Worm (Caenorhabditis elegans) whole organism, mixed stage, embryonic: ENCODE measurements around the gene srp-7.
A peak's percentile ranks its signal among the peaks of the same experiment; 100 is the strongest.

ENCODE experiments used
- M03D4.4 ChIP-seq: sonication (generic microtip); optimal IDR thresholded peaks from 2 replicates; lab custom pipeline; 2017; ENCODE audit warnings: mild to moderate bottlenecking, missing genetic modification characterization, missing compliant biosample characterization
- ceh-39 ChIP-seq: fragments of 150-350 bp; optimal IDR thresholded peaks from 2 replicates; lab custom pipeline; 2014; ENCODE audit warnings: missing biosample characterization, missing genetic modification characterization
- ceh-43 ChIP-seq: fragments of 200-800 bp; sonication (Bioruptor generic); optimal IDR thresholded peaks from 2 replicates; lab custom pipeline; 2018; ENCODE audit warnings: mild to moderate bottlenecking, missing genetic modification characterization, moderate library complexity, missing compliant biosample characterization
- ceh-83 ChIP-seq: fragments of 200-800 bp; sonication (Bioruptor generic); optimal IDR thresholded peaks from 2 replicates; lab custom pipeline; 2018; ENCODE audit warnings: mild to moderate bottlenecking, missing genetic modification characterization, missing compliant biosample characterization
- ces-1 ChIP-seq: fragments of 150-350 bp; optimal IDR thresholded peaks from 2 replicates; lab custom pipeline; 2014; ENCODE audit warnings: missing biosample characterization, missing genetic modification reagents, missing genetic modification characterization
- cnd-1 ChIP-seq: fragments of 200-800 bp; sonication (Bioruptor generic); optimal IDR thresholded peaks from 2 replicates; lab custom pipeline; 2018; ENCODE audit warnings: mild to moderate bottlenecking, missing genetic modification characterization, missing compliant biosample characterization
- elt-1 ChIP-seq: sonication (generic microtip); optimal IDR thresholded peaks from 2 replicates; lab custom pipeline; 2017; ENCODE audit warnings: missing genetic modification characterization, mild to moderate bottlenecking, missing compliant biosample characterization, antibody characterized with exemption, moderate library complexity, borderline replicate concordance; ENCODE audit not compliant: insufficient read depth
- elt-3 ChIP-seq: fragments of 150-350 bp; optimal IDR thresholded peaks from 2 replicates; lab custom pipeline; 2014; ENCODE audit warnings: missing biosample characterization, missing genetic modification characterization
- flh-1 ChIP-seq: fragments of 200-800 bp; sonication (Bioruptor generic); optimal IDR thresholded peaks from 2 replicates; lab custom pipeline; 2018; ENCODE audit warnings: mild to moderate bottlenecking, missing genetic modification characterization, moderate library complexity, missing compliant biosample characterization
- ham-2 ChIP-seq: fragments of 200-800 bp; sonication (Bioruptor generic); optimal IDR thresholded peaks from 2 replicates; lab custom pipeline; 2018; ENCODE audit warnings: mild to moderate bottlenecking, missing genetic modification characterization, missing compliant biosample characterization
- hlh-1 ChIP-seq: fragments of 150-350 bp; optimal IDR thresholded peaks from 2 replicates; lab custom pipeline; 2014; ENCODE audit warnings: missing biosample characterization, missing genetic modification reagents, missing genetic modification characterization
- lin-13 ChIP-seq: fragments of 150-350 bp; optimal IDR thresholded peaks from 2 replicates; lab custom pipeline; 2014; ENCODE audit warnings: missing biosample characterization, missing genetic modification characterization
- lin-32 ChIP-seq: fragments of 200-800 bp; sonication (Bioruptor generic); optimal IDR thresholded peaks from 2 replicates; lab custom pipeline; 2018; ENCODE audit warnings: mild to moderate bottlenecking, missing genetic modification characterization, missing compliant biosample characterization
- lsy-2 ChIP-seq: fragments of 150-350 bp; optimal IDR thresholded peaks from 2 replicates; lab custom pipeline; 2014; ENCODE audit warnings: missing biosample characterization, missing genetic modification characterization
- mab-5 ChIP-seq: fragments of 150-350 bp; optimal IDR thresholded peaks from 2 replicates; lab custom pipeline; 2014; ENCODE audit warnings: missing biosample characterization, missing genetic modification characterization
- mep-1 ChIP-seq: fragments of 150-350 bp; optimal IDR thresholded peaks from 2 replicates; lab custom pipeline; 2017; ENCODE audit warnings: missing biosample characterization, missing genetic modification reagents, missing genetic modification characterization, inconsistent platforms
- mls-2 ChIP-seq: sonication (generic microtip); optimal IDR thresholded peaks from 2 replicates; lab custom pipeline; 2016; ENCODE audit warnings: mild to moderate bottlenecking, missing genetic modification characterization, moderate library complexity, missing compliant biosample characterization
- nhr-12 ChIP-seq: fragments of 150-350 bp; optimal IDR thresholded peaks from 2 replicates; lab custom pipeline; 2014; ENCODE audit warnings: missing biosample characterization, missing genetic modification characterization
- nhr-237 ChIP-seq: fragments of 150-350 bp; optimal IDR thresholded peaks from 2 replicates; lab custom pipeline; 2014; ENCODE audit warnings: missing biosample characterization, missing genetic modification characterization
- nhr-28 ChIP-seq: fragments of 150-350 bp; optimal IDR thresholded peaks from 2 replicates; lab custom pipeline; 2014; ENCODE audit warnings: missing biosample characterization, missing genetic modification characterization
- nhr-76 ChIP-seq: sonication (generic microtip); optimal IDR thresholded peaks from 2 replicates; lab custom pipeline; 2017; ENCODE audit warnings: missing biosample characterization, missing genetic modification characterization
- pha-4 ChIP-seq: fragments of 150-350 bp; optimal IDR thresholded peaks from 2 replicates; lab custom pipeline; 2018; ENCODE audit warnings: missing biosample characterization, missing genetic modification reagents, missing genetic modification characterization
- sem-2 ChIP-seq: fragments of 200-800 bp; sonication (Bioruptor generic); optimal IDR thresholded peaks from 2 replicates; lab custom pipeline; 2018; ENCODE audit warnings: mild to moderate bottlenecking, missing genetic modification characterization, missing compliant biosample characterization
- snpc-4 ChIP-seq: fragments of 150-350 bp; optimal IDR thresholded peaks from 2 replicates; lab custom pipeline; 2014; ENCODE audit warnings: missing biosample characterization, missing genetic modification characterization
- sptf-1 ChIP-seq: sonication (generic microtip); optimal IDR thresholded peaks from 2 replicates; lab custom pipeline; 2017; ENCODE audit warnings: mild to moderate bottlenecking, missing genetic modification characterization, moderate library complexity, missing compliant biosample characterization
- tbx-8 ChIP-seq: fragments of 200-800 bp; sonication (Bioruptor generic); optimal IDR thresholded peaks from 2 replicates; lab custom pipeline; 2018; ENCODE audit warnings: mild to moderate bottlenecking, missing genetic modification characterization, moderate library complexity, missing compliant biosample characterization
- unc-120 ChIP-seq: sonication (generic microtip); optimal IDR thresholded peaks from 2 replicates; lab custom pipeline; 2017; ENCODE audit warnings: missing genetic modification characterization, missing compliant biosample characterization; ENCODE audit not compliant: poor library complexity, severe bottlenecking
- unc-62 ChIP-seq: fragments of 150-350 bp; optimal IDR thresholded peaks from 2 replicates; lab custom pipeline; 2014; ENCODE audit warnings: missing biosample characterization, missing genetic modification reagents, missing genetic modification characterization
- ztf-11 ChIP-seq: fragments of 150-350 bp; optimal IDR thresholded peaks from 2 replicates; lab custom pipeline; 2014; ENCODE audit warnings: missing biosample characterization, missing genetic modification characterization

srp-7 gene

ce11 chrV:8215158-8215557, 36.2 kb downstream of the srp-7 start:
- TF ChIP-seq nhr-12 (no peak), mep-1 (tag; lab: Kevin White, UChicago) (no peak), hlh-1 (tag; lab: Kevin White, UChicago) (no peak), M03D4.4 (tag; lab: Kevin White, UChicago) (no peak), elt-3 (tag; lab: Kevin White, UChicago) (no peak), ceh-39 (no peak), nhr-237 (tag; lab: Kevin White, UChicago) (no peak)
- TF ChIP-seq, all 35 proteins: peak for 0

ce11 chrV:8217118-8217517, 38.2 kb downstream of the srp-7 start:
- TF ChIP-seq nhr-12: no peak
- TF ChIP-seq, all 35 proteins: peak for 0

- no peak for TF ChIP-seq snpc-4 (tag; lab: Kevin White, UChicago)
- TF ChIP-seq ces-1: peak; percentile 3
- TF ChIP-seq, all 35 proteins: peak for 1
Measured at ce11 chrV:8217661-8218265, 38.8 kb downstream of the srp-7 start, which contains the start of gene K07C11.8. K07C11.8 (minus strand) TSS chrV:8217884.

DNA sequence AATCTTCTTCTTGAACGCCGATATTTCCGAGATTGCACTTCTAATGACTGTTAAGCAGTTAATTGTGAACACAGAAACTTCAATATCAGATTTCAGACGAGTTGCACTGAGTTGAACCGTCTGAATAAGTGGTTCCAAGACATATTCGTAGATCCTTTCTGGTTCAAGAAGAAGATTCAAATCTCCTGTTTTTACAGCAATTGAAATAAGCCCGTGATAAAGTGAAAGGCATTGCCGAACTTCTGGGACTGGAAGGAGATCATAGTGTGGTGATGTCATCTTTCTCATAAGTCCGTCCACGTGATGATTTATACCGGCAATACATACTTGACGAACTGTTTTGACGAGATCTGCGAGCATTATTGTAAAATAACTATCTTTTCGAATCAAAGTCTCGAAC, 40.6 kb downstream of the srp-7 start:
- TF ChIP-seq mls-2 (tag; lab: Kevin White, UChicago) (no peak), sptf-1 (tag; lab: Kevin White, UChicago) (no peak), mab-5 (no peak), elt-1 (tag; lab: Kevin White, UChicago) (no peak), elt-3 (tag; lab: Kevin White, UChicago) (no peak), nhr-237 (tag; lab: Kevin White, UChicago) (no peak), nhr-76 (tag; lab: Kevin White, UChicago) (no peak), ham-2 (GFP tag; lab: Kevin White, UChicago) (no peak), cnd-1 (no peak), hlh-1 (tag; lab: Kevin White, UChicago) (no peak), flh-1 (no peak), lin-13 (tag; lab: Kevin White, UChicago) (no peak), ceh-43 (no peak), mep-1 (tag; lab: Kevin White, UChicago) (no peak), tbx-8 (no peak), nhr-12 (no peak), snpc-4 (tag; lab: Kevin White, UChicago) (no peak)

- TF ChIP-seq sem-2 (GFP tag; lab: Kevin White, UChicago) (no peak), mep-1 (tag; lab: Kevin White, UChicago) (peak; percentile 8), pha-4 (tag; lab: Kevin White, UChicago) (peak; percentile 35)
- TF ChIP-seq, all 35 proteins: peak for 2
Measured at ce11 chrV:8221083-8221538, 42.2 kb downstream of the srp-7 start, which contains the start of the genes cogc-6 and air-1. cogc-6 (minus strand) TSS chrV:8221316. air-1 (plus strand) TSS chrV:8221488.

- TF ChIP-seq unc-62 (GFP tag; lab: Kevin White, UChicago) (no peak), mab-5 (no peak), flh-1 (no peak), ceh-83 (GFP tag; lab: Kevin White, UChicago) (no peak), cnd-1 (no peak), lin-32 (GFP tag; lab: Kevin White, UChicago) (no peak), elt-3 (tag; lab: Kevin White, UChicago) (no peak), sem-2 (GFP tag; lab: Kevin White, UChicago) (no peak), nhr-237 (tag; lab: Kevin White, UChicago) (no peak), tbx-8 (no peak), ham-2 (GFP tag; lab: Kevin White, UChicago) (no peak), hlh-1 (tag; lab: Kevin White, UChicago) (no peak), ztf-11 (no peak), unc-120 (tag; lab: Kevin White, UChicago) (no peak), lsy-2 (tag; lab: Kevin White, UChicago) (no peak), nhr-28 (tag; lab: Kevin White, UChicago) (no peak), nhr-76 (tag; lab: Kevin White, UChicago) (no peak)
Measured at ce11 chrV:8223417-8223816, 44.5 kb downstream of the srp-7 start.
